Fruit fly (Drosophila melanogaster): Measurements from ENCODE around the gene Bet3.
A peak's percentile ranks its signal among the peaks of the same experiment; 100 is the strongest.

Bet3 gene

dm6 chr3L:9432810-9433587 lies 9.1 kb downstream of the Bet3 start:
- TF ChIP-seq CG17801 (GFP tag; optimal IDR thresholded peaks at IDR 0.05; ENCODE audit: partially characterized antibody): no peak

- TF ChIP-seq CG17801 (GFP tag; optimal IDR thresholded peaks at IDR 0.05; ENCODE audit: partially characterized antibody): no peak
Measured at dm6 chr3L:9431848-9432623, 10.0 kb downstream of the Bet3 start.

dm6 chr3L:9430608-9430952 lies 11.5 kb downstream of the Bet3 start:
- no peak for TF ChIP-seq CG17801 (GFP tag; optimal IDR thresholded peaks at IDR 0.05; ENCODE audit: partially characterized antibody)

dm6 chr3L:9429665-9430607 lies 12.1 kb downstream of the Bet3 start, which contains the start of the genes RpS17 and MTF-1:
Gene RpS17 (minus strand): TSS chr3L:9429821.
Gene MTF-1 (plus strand): TSS chr3L:9430312.
- peak; percentile 80 for TF ChIP-seq CG17801 (GFP tag; optimal IDR thresholded peaks at IDR 0.05; ENCODE audit: partially characterized antibody)

- peak; percentile 97 for TF ChIP-seq CG17801 (GFP tag; optimal IDR thresholded peaks at IDR 0.05; ENCODE audit: partially characterized antibody)
Measured at dm6 chr3L:9426656-9427294, 15.3 kb downstream of the Bet3 start, which contains the start of the genes Atat and Shc. Gene Atat (minus strand): TSS chr3L:9426758. Gene Shc (plus strand): TSS chr3L:9427010.

- no peak for TF ChIP-seq CG17801 (GFP tag; optimal IDR thresholded peaks at IDR 0.05; ENCODE audit: partially characterized antibody)
Measured at dm6 chr3L:9425838-9426237, 16.2 kb downstream of the Bet3 start.

- peak; percentile 11 for TF ChIP-seq CG17801 (GFP tag; optimal IDR thresholded peaks at IDR 0.05; ENCODE audit: partially characterized antibody)
Measured at dm6 chr3L:9424528-9424911, 17.5 kb downstream of the Bet3 start.

dm6 chr3L:9423757-9424527 lies 18.1 kb downstream of the Bet3 start:
- no peak for TF ChIP-seq CG17801 (GFP tag; optimal IDR thresholded peaks at IDR 0.05; ENCODE audit: partially characterized antibody)

- peak; percentile 100 for TF ChIP-seq CG17801 (GFP tag; optimal IDR thresholded peaks at IDR 0.05; ENCODE audit: partially characterized antibody)
Measured at dm6 chr3L:9422636-9423419, 19.2 kb downstream of the Bet3 start, which contains the start of gene aay. Gene aay (plus strand): TSS chr3L:9423253.

dm6 chr3L:9422135-9422534 lies 19.9 kb downstream of the Bet3 start:
- no peak for TF ChIP-seq CG17801 (GFP tag; optimal IDR thresholded peaks at IDR 0.05; ENCODE audit: partially characterized antibody)

- no peak for TF ChIP-seq CG17801 (GFP tag; optimal IDR thresholded peaks at IDR 0.05; ENCODE audit: partially characterized antibody)
Measured at dm6 chr3L:9421621-9422020, 20.4 kb downstream of the Bet3 start.

dm6 chr3L:9420819-9421130 lies 21.3 kb downstream of the Bet3 start:
- no peak for TF ChIP-seq CG17801 (GFP tag; optimal IDR thresholded peaks at IDR 0.05; ENCODE audit: partially characterized antibody)

Measured in ovary, adult (tissue).